Fruit fly (Drosophila melanogaster): ENCODE measurements around the gene CG42374.

DNA sequence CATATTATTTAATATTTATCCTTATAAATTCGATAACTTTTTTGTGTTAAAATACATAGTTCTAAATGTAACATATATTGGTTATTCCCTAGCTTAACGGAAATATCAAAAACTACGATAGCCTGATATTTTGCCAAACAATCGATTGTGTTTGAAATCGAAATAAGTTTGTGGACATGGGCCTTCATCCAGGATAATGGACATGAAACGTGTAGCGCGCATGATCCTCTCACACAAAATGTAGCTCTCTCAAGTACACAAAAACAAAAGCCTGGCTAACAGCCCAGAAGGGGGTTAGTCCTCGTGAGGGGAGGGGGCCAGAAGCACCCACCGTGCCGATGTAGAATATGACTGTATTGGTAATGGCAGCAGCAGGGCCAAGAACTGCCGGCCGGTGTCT lies 25.8 kb upstream of the CG42374 start:
- no peak for TF ChIP-seq CG8478 (optimal IDR thresholded peaks at IDR 0.05)
- no peak for TF ChIP-seq CTCF (optimal IDR thresholded peaks at IDR 0.05)

Measured in S2 (cell line).